Worm (Caenorhabditis elegans) whole organism, young adult: ENCODE data around the gene gpa-17.

Source experiments
- him-1 ChIP-seq: sonication (generic microtip); optimal IDR thresholded peaks from 2 replicates; lab custom pipeline; 2016; ENCODE audit warnings: missing genotype, missing genetic modification reagents, missing genetic modification characterization, missing compliant biosample characterization
- snpc-4 ChIP-seq, 5 experiments: fragments of 150-350 bp in 1 of 5; sonication (generic microtip) in 4 of 5; optimal IDR thresholded peaks; 2 replicates each; lab custom pipeline; 2014 to 2018; ENCODE audit warnings: missing genetic modification characterization in 5 of 5, missing biosample characterization in 3 of 5, antibody characterized with exemption in 2 of 5, mild to moderate bottlenecking in 2 of 5, missing compliant biosample characterization in 2 of 5, missing genotype in 2 of 5, moderate library complexity in 2 of 5, missing genetic modification reagents in 1 of 5

DNA sequence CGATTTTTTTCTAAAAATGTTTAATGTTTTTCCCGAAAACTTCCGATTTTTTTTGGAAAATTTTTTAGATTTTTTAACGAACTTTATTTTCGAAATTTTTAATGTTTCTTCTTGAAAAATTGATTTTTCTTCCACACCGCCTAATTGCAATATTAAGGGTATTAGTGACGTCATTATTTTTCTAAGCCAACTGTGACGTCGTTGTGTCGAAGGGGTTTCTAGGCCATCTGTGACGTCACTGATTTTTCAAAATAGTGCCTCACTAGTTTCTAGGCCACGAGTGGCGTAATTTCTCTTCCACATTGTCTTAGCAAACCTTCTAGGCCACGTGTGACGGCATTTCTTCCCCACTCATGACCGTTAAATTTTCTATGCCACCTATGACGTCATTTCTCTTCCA is 34.4 kb upstream of the gpa-17 start:
- no peak for TF ChIP-seq him-1
- TF ChIP-seq snpc-4 (GFP tag; optimal IDR thresholded peaks at IDR 0.05; lab: Kevin White, UChicago), result no peak
- no peak for TF ChIP-seq snpc-4 (tag; optimal IDR thresholded peaks at IDR 0.05; lab: Kevin White, UChicago)
